Worm (Caenorhabditis elegans) whole organism, L2 larva: Measurements from ENCODE around the gene C13A10.1.

Experiments used
- C34F6.9 ChIP-seq: fragments of 150-350 bp; optimal IDR thresholded peaks from 2 replicates; lab custom pipeline; 2014; ENCODE audit warnings: missing biosample characterization, missing genetic modification characterization
- F13H6.1 ChIP-seq: sonication (generic microtip); optimal IDR thresholded peaks from 2 replicates; lab custom pipeline; 2016; ENCODE audit warnings: missing genetic modification characterization, missing compliant biosample characterization
- R02D3.7 ChIP-seq: fragments of 150-350 bp; optimal IDR thresholded peaks from 2 replicates; lab custom pipeline; 2014; ENCODE audit warnings: missing biosample characterization, missing genetic modification characterization
- Y55F3AM.14 ChIP-seq: fragments of 200-800 bp; sonication (Bioruptor generic); optimal IDR thresholded peaks from 2 replicates; lab custom pipeline; 2018; ENCODE audit warnings: mild to moderate bottlenecking, missing genetic modification characterization, missing compliant biosample characterization
- ZK546.5 ChIP-seq: sonication (generic microtip); optimal IDR thresholded peaks from 2 replicates; lab custom pipeline; 2017; ENCODE audit warnings: missing biosample characterization, missing genetic modification characterization
- alr-1 ChIP-seq: fragments of 150-350 bp; optimal IDR thresholded peaks from 2 replicates; lab custom pipeline; 2014; ENCODE audit warnings: missing biosample characterization, missing genetic modification characterization
- aly-2 ChIP-seq: fragments of 150-350 bp; optimal IDR thresholded peaks from 2 replicates; lab custom pipeline; 2014; ENCODE audit warnings: missing biosample characterization, missing genetic modification characterization
- blmp-1 ChIP-seq: sonication (generic microtip); optimal IDR thresholded peaks from 2 replicates; lab custom pipeline; 2017; ENCODE audit warnings: missing genetic modification characterization, mild to moderate bottlenecking, missing compliant biosample characterization, antibody characterized with exemption, moderate library complexity; ENCODE audit not compliant: insufficient read depth
- ceh-16 ChIP-seq: fragments of 150-350 bp; optimal IDR thresholded peaks from 2 replicates; lab custom pipeline; 2014; ENCODE audit warnings: missing biosample characterization, missing genetic modification characterization
- ceh-82 ChIP-seq: fragments of 150-350 bp; optimal IDR thresholded peaks from 2 replicates; lab custom pipeline; 2014; ENCODE audit warnings: missing biosample characterization, missing genetic modification characterization
- crh-2 ChIP-seq: sonication (generic microtip); optimal IDR thresholded peaks from 2 replicates; lab custom pipeline; 2017; ENCODE audit warnings: missing biosample characterization, missing genetic modification characterization
- dmd-4 ChIP-seq: sonication (generic microtip); optimal IDR thresholded peaks from 2 replicates; lab custom pipeline; 2017; ENCODE audit warnings: missing biosample characterization, missing genetic modification characterization
- egl-27 ChIP-seq: sonication (generic microtip); optimal IDR thresholded peaks from 3 replicates; lab custom pipeline; 2017; ENCODE audit warnings: missing biosample characterization, missing genetic modification reagents, missing genetic modification characterization
- elt-1 ChIP-seq: fragments of 150-350 bp; optimal IDR thresholded peaks from 2 replicates; lab custom pipeline; 2014; ENCODE audit warnings: missing biosample characterization, missing genetic modification characterization
- elt-3 ChIP-seq: sonication (generic microtip); optimal IDR thresholded peaks from 2 replicates; lab custom pipeline; 2017; ENCODE audit warnings: missing biosample characterization, missing genetic modification characterization
- fos-1 ChIP-seq: fragments of 150-350 bp; optimal IDR thresholded peaks from 2 replicates; lab custom pipeline; 2014; ENCODE audit warnings: missing biosample characterization, missing genetic modification characterization
- gmeb-1 ChIP-seq: fragments of 150-350 bp; optimal IDR thresholded peaks from 2 replicates; lab custom pipeline; 2014; ENCODE audit warnings: missing biosample characterization, missing genetic modification characterization
- lin-11 ChIP-seq: fragments of 150-350 bp; sonication (generic microtip); optimal IDR thresholded peaks from 2 replicates; lab custom pipeline; 2014; ENCODE audit warnings: missing biosample characterization, missing genetic modification characterization, inconsistent platforms, mixed read lengths
- lin-13 ChIP-seq: fragments of 150-350 bp; optimal IDR thresholded peaks from 2 replicates; lab custom pipeline; 2014; ENCODE audit warnings: missing biosample characterization, missing genetic modification reagents, missing genetic modification characterization
- lsy-2 ChIP-seq, 2 experiments: fragments of 150-350 bp in 1 of 2; sonication (generic microtip) in 1 of 2; optimal IDR thresholded peaks; 2 replicates each; lab custom pipeline; 2014 to 2017; ENCODE audit warnings: missing biosample characterization in 2 of 2, missing genetic modification characterization in 2 of 2
- mab-5 ChIP-seq: fragments of 150-350 bp; optimal IDR thresholded peaks from 2 replicates; lab custom pipeline; 2014; ENCODE audit warnings: missing biosample characterization, missing genetic modification characterization
- mbf-1 ChIP-seq: sonication (generic microtip); optimal IDR thresholded peaks from 2 replicates; lab custom pipeline; 2017; ENCODE audit warnings: missing biosample characterization, missing genetic modification characterization
- mdl-1 ChIP-seq, 2 experiments: fragments of 150-350 bp in 1 of 2; sonication (generic microtip) in 1 of 2; optimal IDR thresholded peaks; 2 replicates each; lab custom pipeline; 2017; ENCODE audit warnings: missing biosample characterization in 2 of 2, missing genetic modification characterization in 2 of 2
- nhr-10 ChIP-seq: sonication (generic microtip); optimal IDR thresholded peaks from 2 replicates; lab custom pipeline; 2017; ENCODE audit warnings: missing biosample characterization, missing genetic modification characterization
- nhr-11 ChIP-seq: fragments of 150-350 bp; optimal IDR thresholded peaks from 2 replicates; lab custom pipeline; 2014; ENCODE audit warnings: missing biosample characterization, missing genetic modification characterization
- nhr-12 ChIP-seq: fragments of 150-350 bp; optimal IDR thresholded peaks from 2 replicates; lab custom pipeline; 2014; ENCODE audit warnings: missing biosample characterization, missing genetic modification characterization
- nhr-129 ChIP-seq: fragments of 150-350 bp; optimal IDR thresholded peaks from 2 replicates; lab custom pipeline; 2014; ENCODE audit warnings: missing biosample characterization, missing genetic modification characterization
- nhr-21 ChIP-seq: fragments of 150-350 bp; optimal IDR thresholded peaks from 2 replicates; lab custom pipeline; 2014; ENCODE audit warnings: missing biosample characterization, missing genetic modification characterization
- nhr-23 ChIP-seq: fragments of 150-350 bp; optimal IDR thresholded peaks from 2 replicates; lab custom pipeline; 2014; ENCODE audit warnings: missing biosample characterization, missing genetic modification reagents, missing genetic modification characterization
- nhr-25 ChIP-seq: fragments of 150-350 bp; sonication (generic microtip); optimal IDR thresholded peaks from 3 replicates; lab custom pipeline; 2014; ENCODE audit warnings: missing biosample characterization, missing genetic modification characterization
- nhr-6 ChIP-seq: fragments of 150-350 bp; optimal IDR thresholded peaks from 2 replicates; lab custom pipeline; 2014; ENCODE audit warnings: missing biosample characterization, missing genetic modification characterization
- nhr-77 ChIP-seq: fragments of 150-350 bp; optimal IDR thresholded peaks from 2 replicates; lab custom pipeline; 2014; ENCODE audit warnings: missing biosample characterization, missing genetic modification characterization
- sem-4 ChIP-seq: fragments of 150-350 bp; optimal IDR thresholded peaks from 2 replicates; lab custom pipeline; 2014; ENCODE audit warnings: missing biosample characterization, missing genetic modification reagents, missing genetic modification characterization
- skn-1 ChIP-seq: sonication (generic microtip); optimal IDR thresholded peaks from 2 replicates; lab custom pipeline; 2017; ENCODE audit warnings: missing biosample characterization, missing genetic modification characterization
- sma-3 ChIP-seq: sonication (generic microtip); optimal IDR thresholded peaks from 2 replicates; lab custom pipeline; 2016; ENCODE audit warnings: missing genetic modification reagents, missing genetic modification characterization, missing compliant biosample characterization
- snpc-4 ChIP-seq: fragments of 150-350 bp; optimal IDR thresholded peaks from 2 replicates; lab custom pipeline; 2014; ENCODE audit warnings: missing biosample characterization, missing genetic modification characterization
- unc-39 ChIP-seq: fragments of 150-350 bp; optimal IDR thresholded peaks from 2 replicates; lab custom pipeline; 2014; ENCODE audit warnings: missing biosample characterization, missing genetic modification characterization
- unc-55 ChIP-seq: fragments of 150-350 bp; sonication (generic microtip); optimal IDR thresholded peaks from 3 replicates; lab custom pipeline; 2014; ENCODE audit warnings: missing biosample characterization, missing genetic modification reagents, missing genetic modification characterization
- unc-62 ChIP-seq: fragments of 150-350 bp; optimal IDR thresholded peaks from 2 replicates; lab custom pipeline; 2014; ENCODE audit warnings: missing biosample characterization, missing genetic modification reagents, missing genetic modification characterization
- zag-1 ChIP-seq: fragments of 150-350 bp; optimal IDR thresholded peaks from 2 replicates; lab custom pipeline; 2014; ENCODE audit warnings: missing biosample characterization, missing genetic modification characterization
- ztf-1 ChIP-seq: fragments of 200-800 bp; sonication (Bioruptor generic); conservative IDR thresholded peaks from 2 replicates; pipeline ENCODE4 v1.3.6; 2022; ENCODE audit warnings: missing genetic modification characterization, missing compliant biosample characterization
- ztf-4 ChIP-seq: fragments of 150-350 bp; optimal IDR thresholded peaks from 2 replicates; lab custom pipeline; 2014; ENCODE audit warnings: missing biosample characterization, missing genetic modification characterization

Gene C13A10.1

ce11 chrII:1375627-1376026 is 20.2 kb upstream of the C13A10.1 start:
- no peak for TF ChIP-seq nhr-12
- no peak for TF ChIP-seq sem-4 (tag; lab: Kevin White, UChicago)
- TF ChIP-seq F13H6.1 (tag; lab: Kevin White, UChicago): peak; percentile 37
- TF ChIP-seq R02D3.7 (tag; lab: Kevin White, UChicago): no peak
- no peak for TF ChIP-seq mbf-1 (tag; lab: Kevin White, UChicago)
- TF ChIP-seq ZK546.5 (tag; lab: Kevin White, UChicago): no peak
- TF ChIP-seq gmeb-1 (tag; lab: Kevin White, UChicago): no peak
- no peak for TF ChIP-seq lin-13 (GFP tag; lab: Kevin White, UChicago)
- no peak for TF ChIP-seq crh-2
- no peak for TF ChIP-seq ztf-4 (tag; lab: Kevin White, UChicago)
- no peak for TF ChIP-seq unc-62
- no peak for TF ChIP-seq skn-1
- TF ChIP-seq zag-1 (tag; lab: Kevin White, UChicago): no peak
- no peak for TF ChIP-seq nhr-10
- no peak for TF ChIP-seq ztf-1 (GFP tag; lab: Robert Waterston, UW)
- TF ChIP-seq nhr-77 (tag; lab: Kevin White, UChicago): no peak
- TF ChIP-seq aly-2 (tag; lab: Kevin White, UChicago): no peak
- no peak for TF ChIP-seq egl-27 (tag; lab: Kevin White, UChicago)
- TF ChIP-seq ceh-82: no peak
- TF ChIP-seq lsy-2 (tag; optimal IDR thresholded peaks at IDR 0.05; lab: Kevin White, UChicago): peak in 1 of 2 experiments; percentile 35
- no peak for TF ChIP-seq dmd-4 (tag; lab: Kevin White, UChicago)
- TF ChIP-seq nhr-129: peak; percentile 45

- TF ChIP-seq F13H6.1 (tag; lab: Kevin White, UChicago) (no peak), nhr-6 (no peak), blmp-1 (no peak), unc-55 (no peak), mab-5 (tag; lab: Kevin White, UChicago) (no peak), alr-1 (tag; lab: Kevin White, UChicago) (no peak), lsy-2 (tag; optimal IDR thresholded peaks at IDR 0.05; lab: Kevin White, UChicago) (no peak), mdl-1 (tag; optimal IDR thresholded peaks at IDR 0.05; lab: Kevin White, UChicago) (no peak), nhr-25 (no peak), nhr-12 (no peak), R02D3.7 (tag; lab: Kevin White, UChicago) (no peak)
These were observed 19.4 kb upstream of the C13A10.1 start, which contains the start of gene rog-1 for ce11 chrII:1374889-1375288. TSS of gene rog-1 (minus strand) at chrII:1374989.

ce11 chrII:1374486-1374885 is 19.0 kb upstream of the C13A10.1 start:
- TF ChIP-seq egl-27 (tag; lab: Kevin White, UChicago) (no peak), mdl-1 (tag; optimal IDR thresholded peaks at IDR 0.05; lab: Kevin White, UChicago) (no peak), mab-5 (tag; lab: Kevin White, UChicago) (no peak)
- TF ChIP-seq, all 48 proteins: peak for 0

- TF ChIP-seq nhr-6 (no peak), zag-1 (tag; lab: Kevin White, UChicago) (no peak), nhr-11 (no peak), sma-3 (no peak), F13H6.1 (tag; lab: Kevin White, UChicago) (no peak), unc-39 (tag; lab: Kevin White, UChicago) (no peak), Y55F3AM.14 (GFP tag; lab: Kevin White, UChicago) (no peak), elt-1 (no peak), C34F6.9 (tag; lab: Kevin White, UChicago) (no peak), snpc-4 (tag; lab: Kevin White, UChicago) (no peak)
These were observed 17.5 kb upstream of the C13A10.1 start for ce11 chrII:1372966-1373365.

ce11 chrII:1372138-1372537 is 16.7 kb upstream of the C13A10.1 start:
- no peak for TF ChIP-seq nhr-21 (tag; lab: Kevin White, UChicago)
- no peak for TF ChIP-seq mdl-1 (tag; optimal IDR thresholded peaks at IDR 0.05; lab: Kevin White, UChicago)
- TF ChIP-seq mbf-1 (tag; lab: Kevin White, UChicago): no peak
- TF ChIP-seq fos-1: no peak
- TF ChIP-seq ZK546.5 (tag; lab: Kevin White, UChicago): no peak
- no peak for TF ChIP-seq nhr-77 (tag; lab: Kevin White, UChicago)
- no peak for TF ChIP-seq nhr-23 (tag; lab: Kevin White, UChicago)
- no peak for TF ChIP-seq ceh-16
- no peak for TF ChIP-seq lin-11
- no peak for TF ChIP-seq nhr-129
- TF ChIP-seq unc-55: no peak
- no peak for TF ChIP-seq nhr-25
- no peak for TF ChIP-seq blmp-1
- TF ChIP-seq mab-5 (tag; lab: Kevin White, UChicago): no peak
- no peak for TF ChIP-seq lsy-2 (tag; optimal IDR thresholded peaks at IDR 0.05; lab: Kevin White, UChicago)
- no peak for TF ChIP-seq alr-1 (tag; lab: Kevin White, UChicago)
- no peak for TF ChIP-seq elt-3
- TF ChIP-seq sem-4 (tag; lab: Kevin White, UChicago): no peak
